Fruit fly (Drosophila melanogaster) whole organism, wandering third instar larva: Measurements from ENCODE around the gene CycK.

Experiments
- Jra ChIP-seq: sonication (Bioruptor generic); optimal IDR thresholded peaks from 2 replicates; lab custom pipeline; 2016; ENCODE audit warnings: missing biosample characterization, missing genetic modification characterization
- Rel ChIP-seq, 2 experiments: fragments of 200-800 bp; sonication (Bioruptor generic) in 1 of 2; optimal IDR thresholded peaks; 2 replicates in 1 of 2; 3 replicates in 1 of 2; lab custom pipeline; 2016 to 2019; ENCODE audit warnings: mild to moderate bottlenecking in 2 of 2, missing biosample characterization in 2 of 2, missing genetic modification characterization in 2 of 2, moderate library complexity in 1 of 2
- foxo ChIP-seq, 2 experiments: fragments of 200-800 bp; sonication (Bioruptor generic); optimal IDR thresholded peaks; 2 replicates in 1 of 2; 3 replicates in 1 of 2; lab custom pipeline; 2016 to 2017; ENCODE audit warnings: missing biosample characterization in 2 of 2, missing genetic modification characterization in 2 of 2

Gene CycK

DNA sequence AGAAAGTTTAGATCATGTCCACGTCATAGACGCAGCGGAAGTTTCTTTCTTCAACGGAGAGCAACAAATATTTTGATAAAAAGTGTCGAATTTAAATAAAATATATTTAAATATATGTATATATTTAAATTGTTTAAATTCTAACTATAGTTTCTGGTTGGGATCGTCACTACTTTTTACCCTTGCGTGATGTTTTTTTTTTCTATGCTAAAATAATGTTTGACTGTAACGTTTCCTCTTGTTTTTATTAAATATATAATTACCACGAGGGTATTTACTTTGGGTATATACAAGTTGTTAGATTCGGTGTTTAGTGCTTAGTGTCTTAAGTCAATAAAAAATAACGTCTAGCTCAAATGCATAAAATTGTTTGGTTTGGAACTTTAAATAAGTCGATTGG lies 50.6 kb downstream of the CycK start, which contains the start of gene ttm3:
TSS of gene ttm3 (plus strand) at position 301 of the 400 bp plus-strand sequence.
- TF ChIP-seq Rel (GFP tag; optimal IDR thresholded peaks at IDR 0.05; lab: Kevin White, UChicago): no peak
- no peak for TF ChIP-seq Rel (tag; optimal IDR thresholded peaks at IDR 0.05; lab: Kevin White, UChicago)
- TF ChIP-seq Jra (GFP tag; lab: Kevin White, UChicago): no peak
- no peak for TF ChIP-seq foxo (GFP tag; optimal IDR thresholded peaks at IDR 0.05; lab: Kevin White, UChicago)
